Fruit fly (Drosophila melanogaster) whole organism, pupa: ENCODE measurements around the gene Nhe3.

ENCODE experiments used
- CG10348 ChIP-seq: fragments of 200-800 bp; sonication (Bioruptor generic); IDR thresholded peaks from 2 replicates; pipeline ENCODE4 v1.3.6; 2022; ENCODE audit warnings: missing biosample characterization, missing genetic modification characterization
- CG34367 ChIP-seq: fragments of 200-800 bp; sonication (Bioruptor generic); optimal IDR thresholded peaks from 2 replicates; lab custom pipeline; 2018; ENCODE audit warnings: missing biosample characterization, mild to moderate bottlenecking, missing genetic modification characterization
- CG9948 ChIP-seq: fragments of 200-800 bp; sonication (Bioruptor generic); optimal IDR thresholded peaks from 2 replicates; lab custom pipeline; 2018; ENCODE audit warnings: missing biosample characterization, mild to moderate bottlenecking, missing genetic modification characterization, moderate library complexity
- D1 ChIP-seq: fragments of 200-800 bp; sonication (Bioruptor generic); optimal IDR thresholded peaks from 2 replicates; lab custom pipeline; 2018; ENCODE audit warnings: missing biosample characterization, mild to moderate bottlenecking, missing genetic modification characterization, moderate library complexity

DNA sequence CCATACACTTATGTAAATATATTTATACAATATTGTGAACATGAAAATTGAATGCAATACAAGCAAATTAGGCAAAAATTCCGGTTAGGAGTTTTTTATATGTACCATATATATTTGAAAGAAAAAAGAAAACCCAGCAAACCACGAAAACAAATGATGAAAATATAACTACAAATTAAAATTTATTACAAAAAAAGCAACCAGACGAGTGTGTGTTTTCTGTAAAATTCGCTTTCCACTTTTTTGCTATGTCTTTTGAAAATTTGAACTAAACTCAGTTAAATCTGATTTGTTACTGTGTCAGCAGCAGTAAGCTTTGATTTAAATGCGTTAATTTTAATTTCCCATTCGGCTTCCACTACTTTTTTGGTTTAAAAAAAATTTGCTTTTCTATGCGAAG, 48.4 kb upstream of the Nhe3 start, which contains the start of gene TTLL3B:
- TF ChIP-seq CG34367 (tag; lab: Kevin White, UChicago), result no peak
- no peak for TF ChIP-seq CG9948 (tag; lab: Kevin White, UChicago)
- TF ChIP-seq D1 (tag; lab: Kevin White, UChicago), result no peak
- no peak for TF ChIP-seq CG10348 (GFP tag; lab: Robert Waterston, UW)
